Fruit fly (Drosophila melanogaster): Measurements from ENCODE around the gene CG32767.

The CG32767 gene

dm6 chrX:5066627-5067026 is 17.9 kb downstream of the CG32767 start:
- TF ChIP-seq pad (GFP tag; optimal IDR thresholded peaks at IDR 0.05) (no peak), Clk (GFP tag; optimal IDR thresholded peaks at IDR 0.05) (no peak), CG14711 (tag; optimal IDR thresholded peaks at IDR 0.05) (no peak), ovo (GFP tag; optimal IDR thresholded peaks at IDR 0.05) (no peak), kay (GFP tag; ENCODE audit: borderline replicate concordance) (no peak), CG33017 (tag; optimal IDR thresholded peaks at IDR 0.05) (no peak), tj (GFP tag; optimal IDR thresholded peaks at IDR 0.05) (no peak), CG1620 (GFP tag; optimal IDR thresholded peaks at IDR 0.05) (no peak), CG7101 (tag; optimal IDR thresholded peaks at IDR 0.05) (no peak), Hr96 (GFP tag; optimal IDR thresholded peaks at IDR 0.05) (no peak), CG11617 (GFP tag; optimal IDR thresholded peaks at IDR 0.05) (no peak), CG12768 (GFP tag; optimal IDR thresholded peaks at IDR 0.05) (no peak)

- TF ChIP-seq tj (GFP tag; optimal IDR thresholded peaks at IDR 0.05), result no peak
- TF ChIP-seq CG12768 (GFP tag; optimal IDR thresholded peaks at IDR 0.05), result no peak
- peak; percentile 84 for TF ChIP-seq CG14711 (tag; optimal IDR thresholded peaks at IDR 0.05)
- TF ChIP-seq pad (GFP tag; optimal IDR thresholded peaks at IDR 0.05), result peak; percentile 65
- peak; percentile 5 for TF ChIP-seq bab1 (GFP tag; optimal IDR thresholded peaks at IDR 0.05)
- peak; percentile 97 for TF ChIP-seq ovo (GFP tag; optimal IDR thresholded peaks at IDR 0.05)
- TF ChIP-seq toe (GFP tag; optimal IDR thresholded peaks at IDR 0.05), result no peak
- no peak for TF ChIP-seq CG11617 (GFP tag; optimal IDR thresholded peaks at IDR 0.05)
- TF ChIP-seq kay (GFP tag; ENCODE audit: borderline replicate concordance), result no peak
Measured at dm6 chrX:5063540-5064308, 20.8 kb downstream of the CG32767 start.

dm6 chrX:5061989-5062388 is 22.6 kb downstream of the CG32767 start:
- no peak for TF ChIP-seq cnc (optimal IDR thresholded peaks at IDR 0.05)
- peak; percentile 11 for TF ChIP-seq CG14711 (tag; optimal IDR thresholded peaks at IDR 0.05)
- no peak for TF ChIP-seq CG5204 (GFP tag; optimal IDR thresholded peaks at IDR 0.05)
- TF ChIP-seq CG33017 (tag; optimal IDR thresholded peaks at IDR 0.05), result no peak
- no peak for TF ChIP-seq CG1620 (GFP tag; optimal IDR thresholded peaks at IDR 0.05)
- TF ChIP-seq kay (GFP tag; ENCODE audit: borderline replicate concordance), result no peak

- no peak for TF ChIP-seq CG33017 (tag; optimal IDR thresholded peaks at IDR 0.05)
- no peak for TF ChIP-seq CG12768 (GFP tag; optimal IDR thresholded peaks at IDR 0.05)
- no peak for TF ChIP-seq CG11617 (GFP tag; optimal IDR thresholded peaks at IDR 0.05)
- TF ChIP-seq CG7045 (GFP tag; optimal IDR thresholded peaks at IDR 0.05), result no peak
- TF ChIP-seq bab1 (GFP tag; optimal IDR thresholded peaks at IDR 0.05), result no peak
- TF ChIP-seq Hr96 (GFP tag; optimal IDR thresholded peaks at IDR 0.05), result no peak
- no peak for TF ChIP-seq tj (GFP tag; optimal IDR thresholded peaks at IDR 0.05)
- no peak for TF ChIP-seq cic (GFP tag; optimal IDR thresholded peaks at IDR 0.05)
- TF ChIP-seq CG1620 (GFP tag; optimal IDR thresholded peaks at IDR 0.05), result no peak
- no peak for TF ChIP-seq ovo (GFP tag; optimal IDR thresholded peaks at IDR 0.05)
- no peak for TF ChIP-seq CG14711 (tag; optimal IDR thresholded peaks at IDR 0.05)
- TF ChIP-seq Clk (GFP tag; optimal IDR thresholded peaks at IDR 0.05), result no peak
- TF ChIP-seq pad (GFP tag; optimal IDR thresholded peaks at IDR 0.05), result no peak
- no peak for TF ChIP-seq cnc (optimal IDR thresholded peaks at IDR 0.05)
- TF ChIP-seq CG7101 (tag; optimal IDR thresholded peaks at IDR 0.05), result no peak
- no peak for TF ChIP-seq kay (GFP tag; ENCODE audit: borderline replicate concordance)
Measured at dm6 chrX:5058688-5059087, 25.9 kb downstream of the CG32767 start.

dm6 chrX:5056076-5056475 is 28.5 kb downstream of the CG32767 start:
- TF ChIP-seq CG7101 (tag; optimal IDR thresholded peaks at IDR 0.05) (no peak), ovo (GFP tag; optimal IDR thresholded peaks at IDR 0.05) (peak; percentile 49), toe (GFP tag; optimal IDR thresholded peaks at IDR 0.05) (no peak), CG11617 (GFP tag; optimal IDR thresholded peaks at IDR 0.05) (no peak), bab1 (GFP tag; optimal IDR thresholded peaks at IDR 0.05) (no peak)

dm6 chrX:5055011-5055410 is 29.6 kb downstream of the CG32767 start:
- TF ChIP-seq Crg-1 (GFP tag; optimal IDR thresholded peaks at IDR 0.05) (no peak), CG7045 (GFP tag; optimal IDR thresholded peaks at IDR 0.05) (no peak), CG7101 (tag; optimal IDR thresholded peaks at IDR 0.05) (no peak), Mnt (GFP tag; optimal IDR thresholded peaks at IDR 0.05) (no peak), Clk (GFP tag; optimal IDR thresholded peaks at IDR 0.05) (no peak), kay (GFP tag; ENCODE audit: borderline replicate concordance) (no peak), CG12768 (GFP tag; optimal IDR thresholded peaks at IDR 0.05) (no peak), CG11617 (GFP tag; optimal IDR thresholded peaks at IDR 0.05) (no peak), cic (GFP tag; optimal IDR thresholded peaks at IDR 0.05) (no peak), ovo (GFP tag; optimal IDR thresholded peaks at IDR 0.05) (no peak), toe (GFP tag; optimal IDR thresholded peaks at IDR 0.05) (no peak), CG33017 (tag; optimal IDR thresholded peaks at IDR 0.05) (no peak), pad (GFP tag; optimal IDR thresholded peaks at IDR 0.05) (no peak), CG5204 (GFP tag; optimal IDR thresholded peaks at IDR 0.05) (no peak), Hr96 (GFP tag; optimal IDR thresholded peaks at IDR 0.05) (no peak), tj (GFP tag; optimal IDR thresholded peaks at IDR 0.05) (no peak), CG14711 (tag; optimal IDR thresholded peaks at IDR 0.05) (no peak), bab1 (GFP tag; optimal IDR thresholded peaks at IDR 0.05) (no peak), cnc (optimal IDR thresholded peaks at IDR 0.05) (no peak)

dm6 chrX:5052994-5053393 is 31.6 kb downstream of the CG32767 start:
- no peak for TF ChIP-seq cnc (optimal IDR thresholded peaks at IDR 0.05)
- no peak for TF ChIP-seq bab1 (GFP tag; optimal IDR thresholded peaks at IDR 0.05)
- TF ChIP-seq Crg-1 (GFP tag; optimal IDR thresholded peaks at IDR 0.05), result no peak
- TF ChIP-seq Mnt (GFP tag; optimal IDR thresholded peaks at IDR 0.05), result no peak

All from whole organism, adult.